Worm (Caenorhabditis elegans) whole organism, L3 larva: ENCODE data around the gene srg-16.

ENCODE experiments used
- ceh-28 ChIP-seq: fragments of 150-350 bp; optimal IDR thresholded peaks from 2 replicates; lab custom pipeline; 2014; ENCODE audit warnings: missing biosample characterization, missing genetic modification reagents, missing genetic modification characterization
- elt-3 ChIP-seq, 3 experiments: fragments of 150-350 bp in 1 of 3; sonication (generic microtip) in 2 of 3; optimal IDR thresholded peaks; 2 replicates in 2 of 3; 4 replicates in 1 of 3; lab custom pipeline; 2014 to 2017; ENCODE audit warnings: missing biosample characterization in 3 of 3, missing genetic modification characterization in 3 of 3
- pha-4 ChIP-seq: fragments of 150-350 bp; optimal IDR thresholded peaks from 2 replicates; lab custom pipeline; 2014; ENCODE audit warnings: missing biosample characterization, missing genetic modification reagents, missing genetic modification characterization
- pqm-1 ChIP-seq: fragments of 150-350 bp; optimal IDR thresholded peaks from 2 replicates; lab custom pipeline; 2017; ENCODE audit warnings: missing biosample characterization, missing genetic modification characterization, inconsistent platforms
- snpc-4 ChIP-seq: fragments of 150-350 bp; optimal IDR thresholded peaks from 2 replicates; lab custom pipeline; 2014; ENCODE audit warnings: missing biosample characterization, missing genetic modification characterization
- unc-62 ChIP-seq: fragments of 150-350 bp; sonication (generic microtip); optimal IDR thresholded peaks from 4 replicates; lab custom pipeline; 2014; ENCODE audit warnings: missing biosample characterization, missing genetic modification reagents, missing genetic modification characterization

DNA sequence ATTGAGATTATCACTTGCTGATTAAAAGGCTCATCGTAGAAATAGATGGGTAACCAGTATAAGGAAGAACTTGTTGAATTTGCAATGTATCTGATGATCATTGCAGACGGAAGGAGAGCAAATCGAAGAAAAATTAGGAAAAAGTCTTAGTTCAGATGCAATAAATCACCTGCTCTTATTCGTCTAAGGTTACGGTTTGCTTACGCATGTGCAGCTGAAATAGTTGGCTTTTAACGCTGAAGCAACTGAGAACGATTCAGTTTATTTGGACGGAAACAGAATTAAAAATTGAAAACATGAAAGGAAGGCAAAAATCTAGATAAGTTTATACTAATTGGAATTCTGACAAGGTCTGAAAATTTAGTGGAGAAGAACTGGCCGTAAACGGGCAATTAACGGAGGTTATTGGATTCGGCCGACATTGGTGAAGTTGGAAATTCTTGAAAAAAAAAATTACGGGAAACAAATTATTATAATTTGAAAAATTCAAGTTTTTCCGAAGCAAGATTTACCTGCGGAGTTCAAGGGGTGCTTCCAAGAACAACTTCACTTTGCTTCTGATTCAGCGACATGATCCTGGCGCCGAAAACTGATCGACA is 14.1 kb upstream of the srg-16 start, which contains the start of the genes sre-35 and sre-33:
- TF ChIP-seq pqm-1 (tag; lab: Kevin White, UChicago): no peak
- no peak for TF ChIP-seq unc-62 (GFP tag; lab: Kevin White, UChicago)
- TF ChIP-seq ceh-28 (tag; lab: Kevin White, UChicago): no peak
- TF ChIP-seq snpc-4 (tag; lab: Kevin White, UChicago): no peak
- TF ChIP-seq pha-4 (tag; lab: Kevin White, UChicago): no peak
- no peak for TF ChIP-seq elt-3 (tag; optimal IDR thresholded peaks at IDR 0.05; lab: Kevin White, UChicago)
